Worm (Caenorhabditis elegans): Measurements from ENCODE around the gene T10B5.10.

- TF ChIP-seq nhr-237 (tag; optimal IDR thresholded peaks at IDR 0.05) (no peak), unc-62 (GFP tag; optimal IDR thresholded peaks at IDR 0.05) (no peak), nhr-12 (tag; optimal IDR thresholded peaks at IDR 0.05) (no peak), M03D4.4 (tag; optimal IDR thresholded peaks at IDR 0.05) (no peak), nhr-28 (tag; optimal IDR thresholded peaks at IDR 0.05) (no peak), cnd-1 (tag; optimal IDR thresholded peaks at IDR 0.05) (no peak), pha-4 (tag; optimal IDR thresholded peaks at IDR 0.05) (no peak), lsy-2 (tag; optimal IDR thresholded peaks at IDR 0.05) (no peak), elt-3 (tag; optimal IDR thresholded peaks at IDR 0.05) (no peak), unc-39 (tag; optimal IDR thresholded peaks at IDR 0.05) (no peak), elt-1 (tag; optimal IDR thresholded peaks at IDR 0.05; ENCODE audit: borderline replicate concordance, insufficient read depth) (no peak), nhr-2 (tag; optimal IDR thresholded peaks at IDR 0.05) (no peak), ces-1 (GFP tag; optimal IDR thresholded peaks at IDR 0.05) (no peak), nhr-76 (tag; optimal IDR thresholded peaks at IDR 0.05) (no peak)
These were observed 36.1 kb downstream of the T10B5.10 start for ce11 chrV:1820016-1820415.
